Worm (Caenorhabditis elegans): ENCODE measurements around the gene Y6E2A.4.

The Y6E2A.4 gene

ce11 chrV:15687660-15688059 lies 28.9 kb downstream of the Y6E2A.4 start, which contains the start of gene nhr-197:
TSS of gene nhr-197 (plus strand) at chrV:15687960.
- TF ChIP-seq bed-3 (GFP tag; optimal IDR thresholded peaks at IDR 0.05) (no peak), zip-8 (tag; optimal IDR thresholded peaks at IDR 0.05) (no peak), mep-1 (tag; optimal IDR thresholded peaks at IDR 0.05) (no peak), elt-1 (tag; optimal IDR thresholded peaks at IDR 0.05; ENCODE audit: borderline replicate concordance, insufficient read depth) (no peak), nhr-76 (tag; optimal IDR thresholded peaks at IDR 0.05) (no peak), cnd-1 (tag; optimal IDR thresholded peaks at IDR 0.05) (no peak), ceh-83 (GFP tag; optimal IDR thresholded peaks at IDR 0.05) (no peak), ceh-43 (GFP tag; optimal IDR thresholded peaks at IDR 0.05) (no peak)

- TF ChIP-seq ceh-39 (tag; optimal IDR thresholded peaks at IDR 0.05) (no peak), flh-1 (GFP tag; optimal IDR thresholded peaks at IDR 0.05) (no peak), snpc-4 (tag; optimal IDR thresholded peaks at IDR 0.05) (no peak), tbx-8 (GFP tag; optimal IDR thresholded peaks at IDR 0.05) (no peak), lin-32 (GFP tag; optimal IDR thresholded peaks at IDR 0.05) (no peak), bed-3 (GFP tag; optimal IDR thresholded peaks at IDR 0.05) (no peak), sptf-1 (tag; optimal IDR thresholded peaks at IDR 0.05) (no peak), hlh-1 (tag; optimal IDR thresholded peaks at IDR 0.05) (no peak), mls-2 (tag; optimal IDR thresholded peaks at IDR 0.05) (no peak), elt-1 (tag; optimal IDR thresholded peaks at IDR 0.05; ENCODE audit: borderline replicate concordance, insufficient read depth) (no peak), mep-1 (tag; optimal IDR thresholded peaks at IDR 0.05) (no peak), mab-5 (tag; optimal IDR thresholded peaks at IDR 0.05) (no peak), unc-39 (tag; optimal IDR thresholded peaks at IDR 0.05) (no peak), lin-13 (tag; optimal IDR thresholded peaks at IDR 0.05) (no peak), sem-2 (GFP tag; optimal IDR thresholded peaks at IDR 0.05) (no peak), unc-120 (tag; optimal IDR thresholded peaks at IDR 0.05; ENCODE audit: poor library complexity, severe bottlenecking) (no peak), cnd-1 (tag; optimal IDR thresholded peaks at IDR 0.05) (no peak), ham-2 (GFP tag; optimal IDR thresholded peaks at IDR 0.05) (no peak), lsy-2 (tag; optimal IDR thresholded peaks at IDR 0.05) (no peak), drap-1 (GFP tag; optimal IDR thresholded peaks at IDR 0.05) (no peak)
Measured at ce11 chrV:15685599-15685998, 31.0 kb downstream of the Y6E2A.4 start, which contains the start of gene nhr-196. TSS of gene nhr-196 (plus strand) at chrV:15685716.

ce11 chrV:15677222-15677621 lies 39.4 kb downstream of the Y6E2A.4 start, which contains the start of gene nhr-52:
TSS of gene nhr-52 (plus strand) at chrV:15677522.
- TF ChIP-seq flh-1 (GFP tag; optimal IDR thresholded peaks at IDR 0.05): no peak
- no peak for TF ChIP-seq lin-13 (tag; optimal IDR thresholded peaks at IDR 0.05)
- TF ChIP-seq cnd-1 (tag; optimal IDR thresholded peaks at IDR 0.05): no peak
- TF ChIP-seq ham-2 (GFP tag; optimal IDR thresholded peaks at IDR 0.05): no peak
- TF ChIP-seq blmp-1 (tag; optimal IDR thresholded peaks at IDR 0.05): no peak
- TF ChIP-seq elt-3 (tag; optimal IDR thresholded peaks at IDR 0.05): no peak
- no peak for TF ChIP-seq ztf-11 (tag; optimal IDR thresholded peaks at IDR 0.05)
- no peak for TF ChIP-seq unc-39 (tag; optimal IDR thresholded peaks at IDR 0.05)
- no peak for TF ChIP-seq nhr-76 (tag; optimal IDR thresholded peaks at IDR 0.05)
- TF ChIP-seq mep-1 (tag; optimal IDR thresholded peaks at IDR 0.05): no peak
- no peak for TF ChIP-seq nhr-12 (tag; optimal IDR thresholded peaks at IDR 0.05)
- no peak for TF ChIP-seq pha-4 (tag; optimal IDR thresholded peaks at IDR 0.05)

- TF ChIP-seq nhr-28 (tag; optimal IDR thresholded peaks at IDR 0.05) (no peak), elt-1 (tag; optimal IDR thresholded peaks at IDR 0.05; ENCODE audit: borderline replicate concordance, insufficient read depth) (no peak), ces-1 (GFP tag; optimal IDR thresholded peaks at IDR 0.05) (no peak), zip-8 (tag; optimal IDR thresholded peaks at IDR 0.05) (no peak), lsy-2 (tag; optimal IDR thresholded peaks at IDR 0.05) (no peak), snpc-4 (tag; optimal IDR thresholded peaks at IDR 0.05) (no peak), cnd-1 (tag; optimal IDR thresholded peaks at IDR 0.05) (no peak), flh-1 (GFP tag; optimal IDR thresholded peaks at IDR 0.05) (no peak), unc-39 (tag; optimal IDR thresholded peaks at IDR 0.05) (no peak), nhr-237 (tag; optimal IDR thresholded peaks at IDR 0.05) (no peak), ceh-83 (GFP tag; optimal IDR thresholded peaks at IDR 0.05) (no peak), elt-3 (tag; optimal IDR thresholded peaks at IDR 0.05) (no peak), hlh-1 (tag; optimal IDR thresholded peaks at IDR 0.05) (no peak), drap-1 (GFP tag; optimal IDR thresholded peaks at IDR 0.05) (no peak), unc-62 (GFP tag; optimal IDR thresholded peaks at IDR 0.05) (no peak), nhr-12 (tag; optimal IDR thresholded peaks at IDR 0.05) (no peak), sptf-1 (tag; optimal IDR thresholded peaks at IDR 0.05) (no peak), mep-1 (tag; optimal IDR thresholded peaks at IDR 0.05) (no peak)
Measured at ce11 chrV:15674899-15675298, 41.7 kb downstream of the Y6E2A.4 start.

Measured in whole organism, mixed stage, embryonic.